Worm (Caenorhabditis elegans): ENCODE measurements around the gene unc-112.

The unc-112 gene

ce11 chrV:14659595-14659994 is 36.9 kb downstream of the unc-112 start:
- TF ChIP-seq mbf-1 (tag; optimal IDR thresholded peaks at IDR 0.05), result no peak
- TF ChIP-seq C34F6.9 (tag; optimal IDR thresholded peaks at IDR 0.05), result no peak
- no peak for TF ChIP-seq nhr-25 (tag; optimal IDR thresholded peaks at IDR 0.05)
- no peak for TF ChIP-seq dmd-4 (tag; optimal IDR thresholded peaks at IDR 0.05)
- no peak for TF ChIP-seq unc-55 (GFP tag; optimal IDR thresholded peaks at IDR 0.05)
- no peak for TF ChIP-seq ztf-1 (GFP tag; conservative IDR thresholded peaks at IDR 0.05)
- TF ChIP-seq mab-5 (tag; optimal IDR thresholded peaks at IDR 0.05), result no peak
- TF ChIP-seq ztf-4 (tag; optimal IDR thresholded peaks at IDR 0.05), result no peak
- TF ChIP-seq nhr-237 (tag; optimal IDR thresholded peaks at IDR 0.05), result no peak

- TF ChIP-seq nhr-21 (tag; optimal IDR thresholded peaks at IDR 0.05) (peak; percentile 8), nhr-25 (tag; optimal IDR thresholded peaks at IDR 0.05) (no peak), fos-1 (tag; optimal IDR thresholded peaks at IDR 0.05) (peak; percentile 4), sma-9 (GFP tag; optimal IDR thresholded peaks at IDR 0.05) (peak; percentile 32), sma-9 (tag; optimal IDR thresholded peaks at IDR 0.05) (no peak), nhr-10 (tag; optimal IDR thresholded peaks at IDR 0.05) (no peak), ztf-4 (tag; optimal IDR thresholded peaks at IDR 0.05) (no peak)
Measured at ce11 chrV:14658131-14658530, 38.3 kb downstream of the unc-112 start, which contains the start of gene slc-25A29. Gene slc-25A29, minus strand, starts transcription at chrV:14658175.

ce11 chrV:14656970-14657369 is 39.5 kb downstream of the unc-112 start:
- TF ChIP-seq snpc-4 (tag; optimal IDR thresholded peaks at IDR 0.05) (no peak), elt-1 (tag; optimal IDR thresholded peaks at IDR 0.05) (no peak), ceh-16 (tag; optimal IDR thresholded peaks at IDR 0.05) (no peak), unc-55 (GFP tag; optimal IDR thresholded peaks at IDR 0.05) (no peak), zag-1 (tag; optimal IDR thresholded peaks at IDR 0.05) (no peak), ztf-4 (tag; optimal IDR thresholded peaks at IDR 0.05) (no peak), gmeb-1 (tag; optimal IDR thresholded peaks at IDR 0.05) (peak; percentile 35), nhr-25 (tag; optimal IDR thresholded peaks at IDR 0.05) (peak; percentile 11), aly-2 (tag; optimal IDR thresholded peaks at IDR 0.05) (no peak), sma-9 (GFP tag; optimal IDR thresholded peaks at IDR 0.05) (peak; percentile 20), sma-9 (tag; optimal IDR thresholded peaks at IDR 0.05) (no peak)

- TF ChIP-seq nhr-25 (tag; optimal IDR thresholded peaks at IDR 0.05) (peak; percentile 47), mdl-1 (tag; optimal IDR thresholded peaks at IDR 0.05) (no peak), lin-11 (tag; optimal IDR thresholded peaks at IDR 0.05) (no peak), blmp-1 (tag; optimal IDR thresholded peaks at IDR 0.05; ENCODE audit: insufficient read depth) (peak; percentile 29)
Measured at ce11 chrV:14655689-14656088, 40.8 kb downstream of the unc-112 start.

- TF ChIP-seq Y55F3AM.14 (GFP tag; optimal IDR thresholded peaks at IDR 0.05) (no peak), ztf-1 (GFP tag; conservative IDR thresholded peaks at IDR 0.05) (no peak), mdl-1 (tag; optimal IDR thresholded peaks at IDR 0.05) (no peak), ztf-4 (tag; optimal IDR thresholded peaks at IDR 0.05) (no peak), F13H6.1 (tag; optimal IDR thresholded peaks at IDR 0.05) (no peak), peb-1 (tag; optimal IDR thresholded peaks at IDR 0.05) (no peak), mbf-1 (tag; optimal IDR thresholded peaks at IDR 0.05) (no peak), nhr-6 (tag; optimal IDR thresholded peaks at IDR 0.05) (no peak), snpc-4 (tag; optimal IDR thresholded peaks at IDR 0.05) (no peak), crh-2 (tag; optimal IDR thresholded peaks at IDR 0.05) (no peak), ceh-16 (tag; optimal IDR thresholded peaks at IDR 0.05) (no peak)
Measured at ce11 chrV:14650631-14651030, 45.8 kb downstream of the unc-112 start.

- TF ChIP-seq snpc-4 (tag; optimal IDR thresholded peaks at IDR 0.05) (no peak), sem-4 (tag; optimal IDR thresholded peaks at IDR 0.05) (peak; percentile 31), mbf-1 (tag; optimal IDR thresholded peaks at IDR 0.05) (no peak), sma-9 (GFP tag; optimal IDR thresholded peaks at IDR 0.05) (peak; percentile 6), sma-9 (tag; optimal IDR thresholded peaks at IDR 0.05) (no peak), mab-5 (tag; optimal IDR thresholded peaks at IDR 0.05) (peak; percentile 27), nhr-129 (tag; optimal IDR thresholded peaks at IDR 0.05) (peak; percentile 58), C34F6.9 (tag; optimal IDR thresholded peaks at IDR 0.05) (peak; percentile 62), lin-39 (tag; optimal IDR thresholded peaks at IDR 0.05) (peak; percentile 1), ama-1 (optimal IDR thresholded peaks at IDR 0.05) (no peak), lsy-2 (tag; optimal IDR thresholded peaks at IDR 0.05) (peak in 1 of 2 experiments; percentile 47), nhr-77 (tag; optimal IDR thresholded peaks at IDR 0.05) (no peak)
Measured at ce11 chrV:14649929-14650328, 46.5 kb downstream of the unc-112 start.
